Worm (Caenorhabditis elegans): ENCODE data around the gene sdz-36.

- TF ChIP-seq sem-2 (GFP tag; optimal IDR thresholded peaks at IDR 0.05) = no peak
- TF ChIP-seq snpc-4 (tag; optimal IDR thresholded peaks at IDR 0.05) = no peak
- peak; percentile 86 for TF ChIP-seq blmp-1 (tag; optimal IDR thresholded peaks at IDR 0.05)
- no peak for TF ChIP-seq pha-4 (tag; optimal IDR thresholded peaks at IDR 0.05)
- no peak for TF ChIP-seq M03D4.4 (tag; optimal IDR thresholded peaks at IDR 0.05)
These were observed 13.3 kb upstream of the sdz-36 start for ce11 chrIV:9677226-9677992.

All from whole organism, mixed stage, embryonic.